Fruit fly (Drosophila melanogaster) whole organism, pupa: ENCODE measurements around the gene mura.

Experiments used
- CG12605 ChIP-seq: fragments of 200-800 bp; sonication (Bioruptor generic); IDR thresholded peaks from 2 replicates; pipeline ENCODE4 v1.3.6; 2022; ENCODE audit warnings: missing biosample characterization, missing genetic modification characterization
- CG14655 ChIP-seq: fragments of 200-800 bp; sonication (Bioruptor generic); optimal IDR thresholded peaks from 3 replicates; lab custom pipeline; 2017; ENCODE audit warnings: mild to moderate bottlenecking, missing biosample characterization, missing genetic modification reagents, missing genetic modification characterization
- CG17806 ChIP-seq: fragments of 200-800 bp; sonication (Bioruptor generic); optimal IDR thresholded peaks from 2 replicates; lab custom pipeline; 2018; ENCODE audit warnings: missing biosample characterization, mild to moderate bottlenecking, missing genetic modification characterization, moderate library complexity
- CG32121 ChIP-seq: fragments of 200-800 bp; sonication (Bioruptor generic); IDR thresholded peaks from 2 replicates; pipeline ENCODE4 v1.3.6; 2022; ENCODE audit warnings: missing biosample characterization, missing genetic modification characterization
- EcR ChIP-seq: fragments of 200-800 bp; sonication (Bioruptor generic); optimal IDR thresholded peaks from 3 replicates; lab custom pipeline; 2019; ENCODE audit warnings: missing biosample characterization, missing genetic modification characterization, mild to moderate bottlenecking, moderate library complexity, missing genetic modification reagents
- Ets98B ChIP-seq: fragments of 200-800 bp; sonication (Bioruptor generic); IDR thresholded peaks from 2 replicates; pipeline ENCODE4 v1.3.6; 2022; ENCODE audit warnings: missing biosample characterization, missing genetic modification characterization
- Pif1A ChIP-seq: fragments of 200-800 bp; sonication (Bioruptor generic); optimal IDR thresholded peaks from 3 replicates; lab custom pipeline; 2016; ENCODE audit warnings: missing biosample characterization, missing genetic modification characterization
- fd96Ca ChIP-seq: fragments of 200-800 bp; sonication (Bioruptor generic); IDR thresholded peaks from 3 replicates; pipeline ENCODE4 v1.3.6; 2022; ENCODE audit warnings: missing biosample characterization, missing genetic modification characterization
- rn ChIP-seq: fragments of 200-800 bp; sonication (Bioruptor generic); IDR thresholded peaks from 2 replicates; pipeline ENCODE4 v1.3.6; 2022; ENCODE audit warnings: missing biosample characterization, missing genetic modification characterization

DNA sequence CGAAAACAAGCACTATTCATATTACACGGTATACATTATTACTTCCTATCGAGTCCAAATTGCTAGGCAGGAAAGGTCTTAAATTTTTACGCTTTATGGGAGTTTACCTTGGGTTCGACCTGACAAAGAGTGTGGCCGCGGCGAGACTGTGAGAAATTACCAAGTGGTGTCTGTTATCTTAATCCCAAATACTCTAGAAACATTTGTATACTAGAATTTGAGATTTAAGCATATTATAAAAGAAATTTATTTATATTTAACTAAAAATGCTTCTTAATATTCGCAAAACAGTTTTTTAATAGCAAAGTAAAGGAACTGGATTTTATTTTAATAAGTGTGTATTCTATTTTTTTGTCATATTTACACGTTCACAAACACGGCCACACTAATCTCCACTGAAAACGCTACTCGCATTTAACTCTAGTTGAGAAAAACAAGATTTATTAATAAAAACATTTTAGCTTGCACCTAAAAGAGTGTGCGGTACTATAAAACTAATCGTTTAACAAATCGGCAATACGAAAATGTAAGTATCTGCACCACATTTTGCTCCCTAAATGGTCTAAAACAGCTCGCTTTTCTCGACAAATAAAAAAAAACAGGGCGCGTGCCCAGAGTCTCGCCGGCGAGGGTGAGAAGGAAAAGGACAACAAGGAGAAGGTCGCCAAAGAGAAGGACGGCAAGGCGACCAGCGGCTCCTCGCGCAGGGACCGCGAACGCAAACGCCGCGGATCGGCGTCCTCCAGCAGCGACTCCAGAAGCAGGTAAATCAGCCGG, at the start of gene mura, which contains the start of gene RnpS1:
- TF ChIP-seq Ets98B (GFP tag; lab: Robert Waterston, UW) (no peak), Pif1A (GFP tag; lab: Kevin White, UChicago) (no peak), rn (GFP tag; lab: Robert Waterston, UW) (no peak), EcR (GFP tag; lab: Kevin White, UChicago) (no peak), CG14655 (GFP tag; lab: Kevin White, UChicago) (no peak), CG17806 (tag; lab: Kevin White, UChicago) (no peak), fd96Ca (GFP tag; lab: Robert Waterston, UW) (no peak), CG12605 (GFP tag; lab: Robert Waterston, UW) (no peak), CG32121 (GFP tag; lab: Robert Waterston, UW) (no peak)
